Fruit fly (Drosophila melanogaster) whole organism, larva: Measurements from ENCODE around the gene CG3982.

Source experiments
- noc ChIP-seq: fragments of 200-800 bp; sonication (Bioruptor generic); optimal IDR thresholded peaks from 3 replicates; lab custom pipeline; 2019; ENCODE audit warnings: missing biosample characterization, mild to moderate bottlenecking, missing genetic modification characterization, moderate library complexity

Gene CG3982

DNA sequence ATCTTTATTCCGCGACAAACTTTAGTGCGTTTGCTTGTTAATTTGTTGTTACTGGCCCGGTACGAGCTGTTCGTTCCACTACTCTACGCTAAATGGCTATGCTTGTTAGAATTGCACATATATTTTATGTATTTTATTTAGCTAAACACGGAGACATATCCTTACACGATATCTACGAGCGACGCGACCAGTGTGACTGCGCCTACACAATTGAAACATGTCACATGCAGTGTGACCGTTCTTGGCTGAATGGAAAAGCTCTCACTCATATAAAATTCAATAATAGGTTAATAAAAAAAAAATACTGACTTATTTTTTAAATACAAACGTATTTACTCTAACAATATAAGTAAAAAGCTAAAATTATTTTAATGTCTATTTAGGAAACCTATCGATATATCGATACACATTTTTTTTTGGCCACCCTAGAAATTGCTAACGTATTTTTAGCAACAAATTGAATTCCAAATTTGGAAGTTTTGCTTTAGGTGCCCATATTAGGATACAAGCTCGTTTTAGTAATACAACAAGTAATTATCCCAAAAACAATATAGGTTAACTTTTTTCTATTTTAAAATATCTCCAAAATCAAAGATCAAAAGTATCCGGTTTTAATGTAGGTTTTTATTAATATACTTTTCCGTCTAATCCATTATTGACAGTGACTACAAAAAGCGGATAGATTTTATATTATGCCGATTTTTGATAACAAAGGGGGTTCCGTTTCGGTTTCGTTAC, 18.0 kb downstream of the CG3982 start, which contains the start of gene CG4080:
Gene CG4080, minus strand, starts transcription at position 215 of the 738 bp plus-strand sequence.
- peak; percentile 16 for TF ChIP-seq noc (tag; lab: Kevin White, UChicago)

DNA sequence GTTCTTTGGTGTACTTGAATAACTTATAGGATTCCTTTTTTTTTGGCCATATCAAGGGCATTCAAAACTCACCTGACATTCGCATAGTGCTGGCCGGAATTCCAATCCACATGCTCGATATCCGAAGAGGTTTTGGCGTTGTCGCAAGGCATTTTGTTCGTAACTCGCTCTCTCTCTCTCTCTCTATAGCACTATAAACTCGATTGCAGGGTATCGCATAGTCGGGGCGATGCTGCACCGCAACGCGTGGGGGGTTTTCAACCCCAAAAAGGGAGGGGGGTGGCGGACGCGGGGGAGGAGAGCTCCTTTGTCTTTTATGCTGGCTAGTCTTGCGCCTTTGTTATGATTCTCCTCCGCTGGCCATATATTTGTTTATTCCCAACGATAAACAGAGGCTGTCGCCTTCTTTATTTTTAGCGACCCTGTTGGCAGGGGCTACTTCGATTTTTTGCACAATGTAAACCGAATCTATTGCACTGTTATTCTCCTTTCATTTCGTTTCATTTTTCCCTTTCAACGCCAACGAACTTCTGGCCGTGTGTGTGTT, 18.7 kb downstream of the CG3982 start:
- TF ChIP-seq noc (tag; lab: Kevin White, UChicago), result no peak

- no peak for TF ChIP-seq noc (tag; lab: Kevin White, UChicago)
Measured at dm6 chr3L:9398028-9398427, 19.2 kb downstream of the CG3982 start.

DNA sequence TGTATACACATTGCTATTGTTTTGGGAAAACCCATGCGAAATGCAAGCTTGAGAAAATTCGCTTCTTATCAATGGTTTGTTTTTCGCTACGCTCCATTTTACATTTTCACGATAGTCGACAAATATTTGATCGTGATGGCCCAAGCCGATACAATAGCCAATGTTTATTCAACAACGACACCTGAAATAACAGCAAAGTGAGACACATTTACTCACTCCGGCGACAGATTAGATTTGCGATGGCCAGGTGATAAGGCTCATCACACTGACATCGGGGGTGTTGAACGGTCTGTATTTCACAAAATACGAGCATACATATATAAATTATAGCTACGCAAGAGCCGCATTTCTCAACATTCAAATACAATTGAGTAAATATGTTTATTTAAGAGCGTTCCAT, 20.0 kb downstream of the CG3982 start:
- peak; percentile 89 for TF ChIP-seq noc (tag; lab: Kevin White, UChicago)

- no peak for TF ChIP-seq noc (tag; lab: Kevin White, UChicago)
Measured at dm6 chr3L:9396704-9397103, 20.5 kb downstream of the CG3982 start.

- TF ChIP-seq noc (tag; lab: Kevin White, UChicago), result no peak
Measured at dm6 chr3L:9396038-9396437, 21.1 kb downstream of the CG3982 start.

dm6 chr3L:9391340-9391980, 25.7 kb downstream of the CG3982 start:
- TF ChIP-seq noc (tag; lab: Kevin White, UChicago), result no peak

DNA sequence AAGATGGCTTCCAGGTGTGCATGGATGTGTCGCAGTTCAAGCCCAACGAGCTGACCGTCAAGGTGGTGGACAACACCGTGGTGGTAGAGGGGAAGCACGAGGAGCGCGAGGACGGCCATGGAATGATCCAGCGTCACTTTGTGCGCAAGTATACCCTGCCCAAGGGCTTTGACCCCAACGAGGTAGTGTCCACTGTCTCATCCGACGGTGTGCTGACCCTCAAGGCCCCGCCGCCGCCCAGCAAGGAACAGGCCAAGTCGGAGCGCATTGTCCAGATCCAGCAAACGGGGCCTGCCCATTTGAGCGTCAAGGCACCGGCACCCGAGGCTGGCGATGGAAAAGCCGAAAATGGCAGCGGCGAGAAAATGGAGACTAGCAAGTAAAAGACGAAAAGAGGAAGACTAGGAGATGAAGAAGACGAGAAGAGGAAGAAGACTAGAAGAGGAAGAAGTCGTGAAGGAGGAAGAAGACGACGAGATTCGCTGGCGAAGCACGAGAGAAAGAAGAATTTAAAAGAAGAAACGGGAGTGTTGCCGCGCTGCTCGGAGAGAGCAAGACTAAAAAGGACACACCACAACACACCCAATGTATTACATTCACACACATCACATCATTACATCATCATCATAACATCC, 32.6 kb downstream of the CG3982 start:
- TF ChIP-seq noc (tag; lab: Kevin White, UChicago), result no peak

DNA sequence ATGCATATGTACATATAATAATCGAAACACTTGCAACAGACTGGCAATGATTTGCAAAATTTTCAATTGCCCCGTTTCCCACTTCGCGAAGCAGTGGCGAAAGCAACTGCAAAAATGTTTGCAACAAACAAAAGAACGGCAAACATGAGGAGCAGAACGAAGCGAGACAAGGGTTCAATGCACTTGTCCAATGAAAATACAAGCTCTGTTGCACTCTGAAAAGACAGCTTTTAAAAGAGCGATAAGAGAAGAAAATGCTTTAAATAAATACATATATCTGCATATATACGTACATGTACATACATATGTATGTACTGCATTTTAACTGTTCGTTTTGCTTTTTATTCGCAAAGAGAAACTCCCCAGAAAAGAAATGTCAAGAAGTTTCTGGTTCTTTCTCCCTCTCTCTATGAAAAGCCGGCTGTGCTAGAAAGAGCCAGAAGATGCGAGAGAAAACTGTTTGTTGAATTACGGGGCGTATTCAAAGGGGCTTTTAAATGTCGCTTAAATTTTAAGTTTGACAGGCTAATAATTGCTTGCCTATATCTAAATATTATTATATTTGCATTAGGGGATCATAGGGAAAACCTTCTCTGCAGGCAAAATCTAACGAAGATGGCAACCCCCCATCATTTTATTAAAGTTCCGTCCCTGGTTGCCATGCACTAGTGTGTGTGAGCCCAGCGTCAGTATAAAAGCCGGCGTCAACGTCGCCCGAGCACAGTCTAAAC, 33.7 kb downstream of the CG3982 start, which contains the start of gene Hsp27:
Gene Hsp27, plus strand, starts transcription at position 719 of the 731 bp plus-strand sequence.
- TF ChIP-seq noc (tag; lab: Kevin White, UChicago), result peak; percentile 98

DNA sequence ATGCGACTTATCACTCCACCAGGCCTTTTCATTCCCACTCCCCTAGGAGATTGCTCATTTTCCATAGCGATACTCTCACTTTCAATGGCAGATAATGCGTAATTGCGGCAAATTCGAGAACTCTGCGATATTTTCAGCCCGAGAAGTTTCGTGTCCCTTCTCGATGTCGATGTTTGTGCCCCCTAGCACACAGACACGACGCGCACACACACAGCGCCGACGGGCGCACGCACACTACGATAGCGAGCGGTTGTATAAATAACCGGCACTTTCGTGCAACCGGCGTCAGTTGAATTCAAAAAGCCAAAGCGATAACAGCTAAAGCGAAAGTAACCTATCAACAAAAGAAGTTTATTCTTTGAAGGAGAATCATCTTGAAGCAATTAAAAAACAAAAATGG, 35.6 kb downstream of the CG3982 start, which contains the start of gene Hsp23:
Gene Hsp23, plus strand, starts transcription at position 281 of the 400 bp plus-strand sequence.
- TF ChIP-seq noc (tag; lab: Kevin White, UChicago), result no peak

dm6 chr3L:9380344-9380849, 36.8 kb downstream of the CG3982 start:
- TF ChIP-seq noc (tag; lab: Kevin White, UChicago), result no peak

dm6 chr3L:9379484-9380343, 37.5 kb downstream of the CG3982 start, which contains the start of gene Hsp67Ba:
Gene Hsp67Ba (minus strand): TSS chr3L:9379534.
- no peak for TF ChIP-seq noc (tag; lab: Kevin White, UChicago)

DNA sequence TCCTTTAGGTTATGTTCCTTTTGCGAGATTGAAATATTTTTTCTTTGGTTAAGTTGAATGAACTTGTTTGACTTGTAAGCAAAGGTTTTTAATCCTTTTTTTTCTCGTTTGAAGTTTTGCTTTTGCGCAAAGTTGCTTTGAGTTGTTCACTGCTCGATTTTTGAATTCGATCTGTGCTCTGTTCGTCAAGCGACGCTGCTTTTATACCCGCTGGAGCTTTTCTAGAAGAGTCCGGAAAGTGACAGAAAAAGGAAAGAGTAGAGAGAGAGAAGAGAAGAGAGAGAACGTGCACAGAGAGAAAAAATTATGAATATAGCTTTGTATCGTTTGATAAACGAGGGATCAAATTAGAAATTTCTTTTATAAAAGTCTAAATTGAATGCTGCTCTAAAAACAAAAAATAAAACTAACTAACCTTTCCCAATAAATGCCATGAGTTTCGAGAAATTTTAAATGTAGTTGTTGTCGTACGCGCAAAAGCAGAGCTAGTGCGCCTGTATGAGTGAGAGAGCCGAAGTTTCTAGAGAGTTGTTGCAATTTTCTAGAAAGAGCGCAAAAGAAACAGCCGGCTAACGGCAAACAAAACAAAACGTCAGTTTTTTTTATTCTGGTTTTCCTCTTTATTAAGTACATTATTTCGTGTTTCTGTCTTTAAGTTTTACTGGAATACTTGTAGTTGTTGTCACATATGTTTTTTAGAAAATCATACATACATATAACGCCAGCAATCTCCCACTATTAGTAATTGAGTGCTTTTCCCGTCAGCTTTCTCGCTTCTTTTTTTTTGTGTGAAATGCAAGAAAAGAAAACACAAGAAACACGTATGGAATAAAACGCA, 39.8 kb downstream of the CG3982 start, which contains the start of gene Hsp26:
Gene Hsp26, minus strand, starts transcription at position 230 of the 838 bp plus-strand sequence.
- peak; percentile 88 for TF ChIP-seq noc (tag; lab: Kevin White, UChicago)
